Worm (Caenorhabditis elegans): ENCODE data around the gene K09C6.10.

DNA sequence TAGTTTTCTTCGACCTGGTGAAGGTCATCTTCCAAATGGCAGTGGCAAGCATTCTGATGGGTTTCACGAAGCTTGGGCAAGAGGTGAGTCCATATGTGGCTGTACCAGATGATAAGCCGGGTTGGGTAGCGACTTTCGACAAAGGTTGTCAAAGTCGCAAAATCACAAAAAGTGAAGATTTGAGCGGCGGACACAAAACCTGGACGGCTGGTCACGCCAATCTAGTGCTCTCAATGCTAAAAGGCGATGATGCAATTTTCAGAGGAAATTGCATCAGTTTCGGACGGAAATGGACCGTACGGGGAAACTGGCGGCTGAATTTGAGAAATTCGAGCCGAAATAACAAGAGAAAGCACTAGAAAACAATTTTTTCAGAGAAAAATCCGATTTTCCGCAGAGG, 42.0 kb upstream of the K09C6.10 start:
- TF ChIP-seq ama-1 (optimal IDR thresholded peaks at IDR 0.05) (no peak), ets-7 (tag; optimal IDR thresholded peaks at IDR 0.05) (no peak), tbx-11 (GFP tag; IDR thresholded peaks at IDR 0.05) (no peak), hnd-1 (tag; optimal IDR thresholded peaks at IDR 0.05) (no peak), F13C5.2 (tag; optimal IDR thresholded peaks at IDR 0.05) (no peak), sea-1 (GFP tag; conservative IDR thresholded peaks at IDR 0.05) (no peak), flt-1 (GFP tag; IDR thresholded peaks at IDR 0.05) (no peak), B0310.2 (tag; optimal IDR thresholded peaks at IDR 0.05) (no peak), ceh-13 (GFP tag; optimal IDR thresholded peaks at IDR 0.05) (no peak), hmg-4 (GFP tag; optimal IDR thresholded peaks at IDR 0.05) (no peak), tra-4 (tag; optimal IDR thresholded peaks at IDR 0.05) (no peak), tbx-37 (GFP tag; conservative IDR thresholded peaks at IDR 0.05) (no peak), scrt-1 (GFP tag; IDR thresholded peaks at IDR 0.05) (no peak), ceh-36 (tag; optimal IDR thresholded peaks at IDR 0.05) (no peak)
